Worm (Caenorhabditis elegans) whole organism, young adult: ENCODE results near the gene acr-21.

Source experiments
- D2030.7 ChIP-seq: fragments of 200-800 bp; sonication (Bioruptor generic); IDR thresholded peaks from 2 replicates; pipeline ENCODE4 v1.3.6; 2022; ENCODE audit warnings: missing genetic modification reagents, missing genetic modification characterization, missing compliant biosample characterization
- F55B11.4 ChIP-seq: sonication (generic microtip); optimal IDR thresholded peaks from 2 replicates; lab custom pipeline; 2016; ENCODE audit warnings: missing compliant biosample characterization, missing genetic modification characterization, borderline replicate concordance; ENCODE audit not compliant: insufficient read depth
- attf-5 ChIP-seq: fragments of 200-800 bp; sonication (Bioruptor generic); optimal IDR thresholded peaks from 2 replicates; lab custom pipeline; 2018; ENCODE audit warnings: mild to moderate bottlenecking, missing genetic modification characterization, missing compliant biosample characterization
- cebp-1 ChIP-seq, 2 experiments: fragments of 200-800 bp in 1 of 2; sonication (Bioruptor generic) in 1 of 2; sonication (generic microtip) in 1 of 2; IDR thresholded peaks in 1 of 2; optimal IDR thresholded peaks in 1 of 2; 2 replicates each; pipeline versions ENCODE4 v1.3.6 to Lab custom; 2017 to 2022; ENCODE audit warnings: missing compliant biosample characterization in 2 of 2, missing genetic modification characterization in 2 of 2, mild to moderate bottlenecking in 1 of 2, missing genetic modification reagents in 1 of 2, moderate library complexity in 1 of 2
- ceh-79 ChIP-seq: sonication (generic microtip); optimal IDR thresholded peaks from 2 replicates; lab custom pipeline; 2017; ENCODE audit warnings: mild to moderate bottlenecking, missing genetic modification characterization, missing compliant biosample characterization
- hmg-1.2 ChIP-seq: fragments of 200-800 bp; sonication (Bioruptor generic); IDR thresholded peaks from 2 replicates; pipeline ENCODE4 v1.3.6; 2022; ENCODE audit warnings: missing genetic modification reagents, missing genetic modification characterization, missing compliant biosample characterization
- lin-35 ChIP-seq, 3 experiments: fragments of 150-350 bp in 2 of 3; sonication (generic microtip) in 1 of 3; optimal IDR thresholded peaks; 2 replicates each; lab custom pipeline; 2014 to 2018; ENCODE audit warnings: missing biosample characterization in 3 of 3, missing genetic modification characterization in 3 of 3, missing genetic modification reagents in 3 of 3
- lin-40 ChIP-seq: sonication (generic microtip); optimal IDR thresholded peaks from 2 replicates; lab custom pipeline; 2016; ENCODE audit warnings: missing genetic modification characterization, mild to moderate bottlenecking, missing compliant biosample characterization, missing genotype, missing genetic modification reagents
- lsl-1 ChIP-seq: fragments of 200-800 bp; sonication (Bioruptor generic); optimal IDR thresholded peaks from 2 replicates; lab custom pipeline; 2018; ENCODE audit warnings: mild to moderate bottlenecking, missing genetic modification characterization, moderate library complexity, missing compliant biosample characterization
- mcd-1 ChIP-seq: fragments of 200-800 bp; sonication (Bioruptor generic); IDR thresholded peaks from 2 replicates; pipeline ENCODE4 v1.3.6; 2022; ENCODE audit warnings: missing genetic modification reagents, missing genetic modification characterization, missing compliant biosample characterization
- nfyb-1 ChIP-seq: fragments of 200-800 bp; sonication (Bioruptor generic); IDR thresholded peaks from 2 replicates; pipeline ENCODE4 v1.3.6; 2022; ENCODE audit warnings: missing genetic modification reagents, missing genetic modification characterization, missing compliant biosample characterization
- nhr-80 ChIP-seq: sonication (generic microtip); optimal IDR thresholded peaks from 2 replicates; lab custom pipeline; 2016; ENCODE audit warnings: missing genetic modification characterization, missing compliant biosample characterization
- ztf-3 ChIP-seq: fragments of 200-800 bp; sonication (Bioruptor generic); optimal IDR thresholded peaks from 2 replicates; lab custom pipeline; 2018; ENCODE audit warnings: mild to moderate bottlenecking, missing genetic modification characterization, missing compliant biosample characterization

ce11 chrIII:6592075-6592474 lies 10.4 kb downstream of the acr-21 start, which contains the start of gene F20H11.1:
- TF ChIP-seq lin-35 (GFP tag; optimal IDR thresholded peaks at IDR 0.05; lab: Kevin White, UChicago) (no peak), attf-5 (GFP tag; lab: Kevin White, UChicago) (no peak), lin-40 (no peak), nfyb-1 (no peak), nhr-80 (tag; lab: Kevin White, UChicago) (no peak), ztf-3 (GFP tag; lab: Kevin White, UChicago) (no peak), ceh-79 (tag; lab: Kevin White, UChicago) (no peak), hmg-1.2 (GFP tag; lab: Robert Waterston, UW) (no peak), mcd-1 (no peak), D2030.7 (GFP tag; lab: Robert Waterston, UW) (no peak), cebp-1 (GFP tag; IDR thresholded peaks at IDR 0.05; lab: Robert Waterston, UW) (no peak), cebp-1 (tag; optimal IDR thresholded peaks at IDR 0.05; lab: Kevin White, UChicago) (no peak), lsl-1 (GFP tag; lab: Kevin White, UChicago) (no peak), F55B11.4 (no peak)
